Worm (Caenorhabditis elegans) whole organism, early embryonic: Measurements from ENCODE around the gene arx-5.

Source experiments
- B0310.2 ChIP-seq: sonication (generic microtip); optimal IDR thresholded peaks from 2 replicates; lab custom pipeline; 2016; ENCODE audit warnings: mild to moderate bottlenecking, missing genetic modification characterization, missing compliant biosample characterization
- F13C5.2 ChIP-seq: sonication (generic microtip); optimal IDR thresholded peaks from 2 replicates; lab custom pipeline; 2017; ENCODE audit warnings: mild to moderate bottlenecking, missing genetic modification characterization, inconsistent platforms, missing compliant biosample characterization
- aly-1 ChIP-seq: sonication (generic microtip); optimal IDR thresholded peaks from 2 replicates; lab custom pipeline; 2016; ENCODE audit warnings: missing genetic modification characterization, missing compliant biosample characterization
- ama-1 ChIP-seq: fragments of 150-350 bp; optimal IDR thresholded peaks from 2 replicates; lab custom pipeline; 2014
- ceh-13 ChIP-seq: fragments of 200-800 bp; sonication (Bioruptor generic); optimal IDR thresholded peaks from 2 replicates; lab custom pipeline; 2018; ENCODE audit warnings: mild to moderate bottlenecking, missing genetic modification characterization, missing compliant biosample characterization
- ceh-36 ChIP-seq: sonication (generic microtip); optimal IDR thresholded peaks from 2 replicates; lab custom pipeline; 2016; ENCODE audit warnings: missing genetic modification characterization, inconsistent platforms, missing compliant biosample characterization
- ets-7 ChIP-seq: sonication (generic microtip); optimal IDR thresholded peaks from 2 replicates; lab custom pipeline; 2016; ENCODE audit warnings: missing genotype, missing genetic modification characterization, missing compliant biosample characterization
- flt-1 ChIP-seq: fragments of 200-800 bp; sonication (Bioruptor generic); IDR thresholded peaks from 2 replicates; pipeline ENCODE4 v1.3.6; 2022; ENCODE audit warnings: missing genetic modification characterization, missing compliant biosample characterization
- hmbx-1 ChIP-seq: sonication (generic microtip); optimal IDR thresholded peaks from 2 replicates; lab custom pipeline; 2016; ENCODE audit warnings: mild to moderate bottlenecking, missing genetic modification characterization, missing compliant biosample characterization
- hmg-4 ChIP-seq: fragments of 200-800 bp; sonication (Bioruptor generic); optimal IDR thresholded peaks from 2 replicates; lab custom pipeline; 2018; ENCODE audit warnings: mild to moderate bottlenecking, missing genetic modification characterization, missing compliant biosample characterization
- hnd-1 ChIP-seq: sonication (generic microtip); optimal IDR thresholded peaks from 2 replicates; lab custom pipeline; 2016; ENCODE audit warnings: missing genetic modification characterization, missing compliant biosample characterization
- pes-1 ChIP-seq: fragments of 200-800 bp; sonication (Bioruptor generic); IDR thresholded peaks from 2 replicates; pipeline ENCODE4 v1.3.6; 2022; ENCODE audit warnings: missing genetic modification reagents, missing genetic modification characterization, missing compliant biosample characterization
- scrt-1 ChIP-seq: fragments of 200-800 bp; sonication (Bioruptor generic); IDR thresholded peaks from 2 replicates; pipeline ENCODE4 v1.3.6; 2022; ENCODE audit warnings: missing genetic modification characterization, missing compliant biosample characterization
- sea-1 ChIP-seq: fragments of 200-800 bp; sonication (Bioruptor generic); conservative IDR thresholded peaks from 2 replicates; pipeline ENCODE4 v1.3.6; 2022; ENCODE audit warnings: missing genetic modification characterization, missing compliant biosample characterization
- tbx-11 ChIP-seq: fragments of 200-800 bp; sonication (Bioruptor generic); IDR thresholded peaks from 2 replicates; pipeline ENCODE4 v1.3.6; 2022; ENCODE audit warnings: missing genetic modification characterization, missing compliant biosample characterization
- tbx-37 ChIP-seq: fragments of 200-800 bp; sonication (Bioruptor generic); conservative IDR thresholded peaks from 2 replicates; pipeline ENCODE4 v1.3.6; 2022; ENCODE audit warnings: missing genetic modification reagents, missing genetic modification characterization, missing compliant biosample characterization
- tra-4 ChIP-seq: sonication (generic microtip); optimal IDR thresholded peaks from 2 replicates; lab custom pipeline; 2017; ENCODE audit warnings: missing genetic modification characterization, missing compliant biosample characterization

Gene arx-5

ce11 chrIII:12806712-12807111 lies 11.2 kb downstream of the arx-5 start, which contains the start of gene BE10.5:
Gene BE10.5, minus strand, starts transcription at chrIII:12806812.
- no peak for TF ChIP-seq pes-1
- TF ChIP-seq sea-1: no peak
- no peak for TF ChIP-seq aly-1 (tag; lab: Kevin White, UChicago)
- TF ChIP-seq scrt-1 (GFP tag; lab: Robert Waterston, UW): no peak
- TF ChIP-seq B0310.2 (tag; lab: Kevin White, UChicago): no peak
- TF ChIP-seq tbx-37 (GFP tag; lab: Robert Waterston, UW): no peak
- no peak for TF ChIP-seq tbx-11 (GFP tag; lab: Robert Waterston, UW)
- no peak for TF ChIP-seq flt-1 (GFP tag; lab: Robert Waterston, UW)
- TF ChIP-seq ceh-13 (GFP tag; lab: Kevin White, UChicago): no peak
- no peak for TF ChIP-seq ets-7 (tag; lab: Kevin White, UChicago)
- TF ChIP-seq hmg-4 (GFP tag; lab: Kevin White, UChicago): no peak
- TF ChIP-seq hmbx-1 (tag; lab: Kevin White, UChicago): no peak
- TF ChIP-seq ama-1 (lab: Kevin White, UChicago): no peak

ce11 chrIII:12800529-12800928 lies 17.4 kb downstream of the arx-5 start:
- no peak for TF ChIP-seq tbx-37 (GFP tag; lab: Robert Waterston, UW)
- TF ChIP-seq scrt-1 (GFP tag; lab: Robert Waterston, UW): no peak
- no peak for TF ChIP-seq tra-4 (tag; lab: Kevin White, UChicago)
- no peak for TF ChIP-seq ceh-36 (tag; lab: Kevin White, UChicago)
- no peak for TF ChIP-seq sea-1

ce11 chrIII:12798469-12798868 lies 19.4 kb downstream of the arx-5 start, which contains the start of gene agmo-1:
Gene agmo-1, minus strand, starts transcription at chrIII:12798569.
- TF ChIP-seq sea-1 (no peak), ets-7 (tag; lab: Kevin White, UChicago) (no peak), ama-1 (lab: Kevin White, UChicago) (no peak), hmbx-1 (tag; lab: Kevin White, UChicago) (no peak), ceh-36 (tag; lab: Kevin White, UChicago) (no peak), tra-4 (tag; lab: Kevin White, UChicago) (no peak), hmg-4 (GFP tag; lab: Kevin White, UChicago) (no peak), hnd-1 (tag; lab: Kevin White, UChicago) (no peak), tbx-37 (GFP tag; lab: Robert Waterston, UW) (no peak), B0310.2 (tag; lab: Kevin White, UChicago) (no peak), aly-1 (tag; lab: Kevin White, UChicago) (no peak), tbx-11 (GFP tag; lab: Robert Waterston, UW) (no peak), pes-1 (no peak), F13C5.2 (tag; lab: Kevin White, UChicago) (no peak), flt-1 (GFP tag; lab: Robert Waterston, UW) (no peak), scrt-1 (GFP tag; lab: Robert Waterston, UW) (no peak)

- TF ChIP-seq aly-1 (tag; lab: Kevin White, UChicago) (no peak), sea-1 (no peak), ama-1 (lab: Kevin White, UChicago) (no peak), hmbx-1 (tag; lab: Kevin White, UChicago) (no peak), ceh-36 (tag; lab: Kevin White, UChicago) (no peak), tbx-37 (GFP tag; lab: Robert Waterston, UW) (no peak), hmg-4 (GFP tag; lab: Kevin White, UChicago) (no peak), scrt-1 (GFP tag; lab: Robert Waterston, UW) (no peak), hnd-1 (tag; lab: Kevin White, UChicago) (no peak), pes-1 (no peak), flt-1 (GFP tag; lab: Robert Waterston, UW) (no peak), F13C5.2 (tag; lab: Kevin White, UChicago) (no peak), ceh-13 (GFP tag; lab: Kevin White, UChicago) (no peak), B0310.2 (tag; lab: Kevin White, UChicago) (no peak), tra-4 (tag; lab: Kevin White, UChicago) (no peak), tbx-11 (GFP tag; lab: Robert Waterston, UW) (no peak), ets-7 (tag; lab: Kevin White, UChicago) (no peak)
Measured at ce11 chrIII:12794200-12794599, 23.7 kb downstream of the arx-5 start.

- no peak for TF ChIP-seq B0310.2 (tag; lab: Kevin White, UChicago)
- no peak for TF ChIP-seq ets-7 (tag; lab: Kevin White, UChicago)
- TF ChIP-seq flt-1 (GFP tag; lab: Robert Waterston, UW): no peak
- no peak for TF ChIP-seq F13C5.2 (tag; lab: Kevin White, UChicago)
- TF ChIP-seq tra-4 (tag; lab: Kevin White, UChicago): no peak
- TF ChIP-seq ceh-36 (tag; lab: Kevin White, UChicago): no peak
- TF ChIP-seq sea-1: no peak
- no peak for TF ChIP-seq scrt-1 (GFP tag; lab: Robert Waterston, UW)
- TF ChIP-seq tbx-37 (GFP tag; lab: Robert Waterston, UW): no peak
Measured at ce11 chrIII:12789420-12789819, 28.5 kb downstream of the arx-5 start, which contains the start of gene BE10.1. Gene BE10.1, minus strand, starts transcription at chrIII:12789520.

- no peak for TF ChIP-seq flt-1 (GFP tag; lab: Robert Waterston, UW)
- TF ChIP-seq tbx-37 (GFP tag; lab: Robert Waterston, UW): no peak
- TF ChIP-seq scrt-1 (GFP tag; lab: Robert Waterston, UW): no peak
- TF ChIP-seq sea-1: no peak
- TF ChIP-seq tbx-11 (GFP tag; lab: Robert Waterston, UW): no peak
Measured at ce11 chrIII:12788239-12788638, 29.7 kb downstream of the arx-5 start.

- TF ChIP-seq hmbx-1 (tag; lab: Kevin White, UChicago) (no peak), hmg-4 (GFP tag; lab: Kevin White, UChicago) (no peak), scrt-1 (GFP tag; lab: Robert Waterston, UW) (no peak)
Measured at ce11 chrIII:12785427-12785826, 32.5 kb downstream of the arx-5 start.
